Fruit fly (Drosophila melanogaster): Measurements from ENCODE around the gene CG5171.

The CG5171 gene

dm6 chr2L:7420305-7421287 lies 19.5 kb downstream of the CG5171 start:
- TF ChIP-seq usp (GFP tag; optimal IDR thresholded peaks at IDR 0.05) (no peak), EcR (GFP tag; optimal IDR thresholded peaks at IDR 0.05) (peak in 1 of 2 experiments; percentile 8)

dm6 chr2L:7422429-7423283 lies 21.5 kb downstream of the CG5171 start:
- TF ChIP-seq psq (optimal IDR thresholded peaks at IDR 0.05) (no peak), pan (optimal IDR thresholded peaks at IDR 0.05) (no peak), CG8478 (optimal IDR thresholded peaks at IDR 0.05) (no peak), EcR (GFP tag; optimal IDR thresholded peaks at IDR 0.05) (peak; percentile 92 to 99), usp (GFP tag; optimal IDR thresholded peaks at IDR 0.05) (no peak), Dll (optimal IDR thresholded peaks at IDR 0.05) (peak; percentile 44)

dm6 chr2L:7423333-7423895 lies 22.3 kb downstream of the CG5171 start:
- TF ChIP-seq EcR (GFP tag; optimal IDR thresholded peaks at IDR 0.05) (peak in 1 of 2 experiments; percentile 6), CG8478 (optimal IDR thresholded peaks at IDR 0.05) (no peak), psq (optimal IDR thresholded peaks at IDR 0.05) (no peak)

- TF ChIP-seq Dll (optimal IDR thresholded peaks at IDR 0.05) (no peak), CG8478 (optimal IDR thresholded peaks at IDR 0.05) (peak; percentile 16)
These were observed 23.3 kb downstream of the CG5171 start for dm6 chr2L:7424282-7424905.

dm6 chr2L:7424907-7425689 lies 24.0 kb downstream of the CG5171 start:
- no peak for TF ChIP-seq pan (optimal IDR thresholded peaks at IDR 0.05)
- no peak for TF ChIP-seq usp (GFP tag; optimal IDR thresholded peaks at IDR 0.05)
- peak; percentile 19 for TF ChIP-seq psq (optimal IDR thresholded peaks at IDR 0.05)
- no peak for TF ChIP-seq Dll (optimal IDR thresholded peaks at IDR 0.05)
- TF ChIP-seq EcR (GFP tag; optimal IDR thresholded peaks at IDR 0.05), result peak in 1 of 2 experiments; percentile 64
- no peak for TF ChIP-seq CG8478 (optimal IDR thresholded peaks at IDR 0.05)

- TF ChIP-seq pan (optimal IDR thresholded peaks at IDR 0.05) (no peak), CG8478 (optimal IDR thresholded peaks at IDR 0.05) (no peak), EcR (GFP tag; optimal IDR thresholded peaks at IDR 0.05) (no peak), Dll (optimal IDR thresholded peaks at IDR 0.05) (no peak), usp (GFP tag; optimal IDR thresholded peaks at IDR 0.05) (no peak), psq (optimal IDR thresholded peaks at IDR 0.05) (no peak)
These were observed 24.5 kb downstream of the CG5171 start for dm6 chr2L:7425690-7426056.

- TF ChIP-seq usp (GFP tag; optimal IDR thresholded peaks at IDR 0.05) (no peak), Dll (optimal IDR thresholded peaks at IDR 0.05) (no peak), pan (optimal IDR thresholded peaks at IDR 0.05) (no peak), CG8478 (optimal IDR thresholded peaks at IDR 0.05) (no peak), EcR (GFP tag; optimal IDR thresholded peaks at IDR 0.05) (no peak), psq (optimal IDR thresholded peaks at IDR 0.05) (no peak)
These were observed 25.4 kb downstream of the CG5171 start, which contains the start of gene muc for dm6 chr2L:7426326-7427066. Gene muc (plus strand): TSS chr2L:7426866.

- TF ChIP-seq usp (GFP tag; optimal IDR thresholded peaks at IDR 0.05) (no peak), CG8478 (optimal IDR thresholded peaks at IDR 0.05) (no peak), EcR (GFP tag; optimal IDR thresholded peaks at IDR 0.05) (no peak), psq (optimal IDR thresholded peaks at IDR 0.05) (no peak), Dll (optimal IDR thresholded peaks at IDR 0.05) (no peak), pan (optimal IDR thresholded peaks at IDR 0.05) (no peak)
These were observed 26.1 kb downstream of the CG5171 start for dm6 chr2L:7427067-7427785.

dm6 chr2L:7427786-7428137 lies 26.6 kb downstream of the CG5171 start:
- TF ChIP-seq pan (optimal IDR thresholded peaks at IDR 0.05) (peak; percentile 51), Dll (optimal IDR thresholded peaks at IDR 0.05) (no peak), CG8478 (optimal IDR thresholded peaks at IDR 0.05) (no peak), usp (GFP tag; optimal IDR thresholded peaks at IDR 0.05) (no peak)

dm6 chr2L:7430313-7430712 lies 29.2 kb downstream of the CG5171 start:
- no peak for TF ChIP-seq EcR (GFP tag; optimal IDR thresholded peaks at IDR 0.05)
- TF ChIP-seq pan (optimal IDR thresholded peaks at IDR 0.05), result no peak
- no peak for TF ChIP-seq CG8478 (optimal IDR thresholded peaks at IDR 0.05)
- no peak for TF ChIP-seq usp (GFP tag; optimal IDR thresholded peaks at IDR 0.05)
- TF ChIP-seq Dll (optimal IDR thresholded peaks at IDR 0.05), result no peak
- no peak for TF ChIP-seq psq (optimal IDR thresholded peaks at IDR 0.05)

Data from whole organism.